Fruit fly (Drosophila melanogaster) whole organism, embryonic: ENCODE results near the gene NitFhit.

Experiments
- Atf3 ChIP-seq: fragments of 200-800 bp; sonication (Bioruptor generic); optimal IDR thresholded peaks from 3 replicates; lab custom pipeline; 2016; ENCODE audit warnings: missing biosample characterization, missing genetic modification characterization
- CG1024 ChIP-seq: fragments of 200-800 bp; sonication (Bioruptor generic); IDR thresholded peaks from 2 replicates; pipeline ENCODE4 v1.3.6; 2022; ENCODE audit warnings: missing biosample characterization, missing genetic modification characterization
- CG10431 ChIP-seq: fragments of 200-800 bp; sonication (Bioruptor generic); optimal IDR thresholded peaks from 3 replicates; lab custom pipeline; 2018; ENCODE audit warnings: missing biosample characterization, mild to moderate bottlenecking, missing genetic modification characterization
- CG10565 ChIP-seq: fragments of 200-800 bp; sonication (Bioruptor generic); optimal IDR thresholded peaks from 3 replicates; lab custom pipeline; 2016; ENCODE audit warnings: missing biosample characterization, mild to moderate bottlenecking, missing genetic modification characterization
- CG11560 ChIP-seq: fragments of 200-800 bp; sonication (Bioruptor generic); IDR thresholded peaks from 3 replicates; pipeline ENCODE4 v1.3.6; 2022; ENCODE audit warnings: missing biosample characterization, missing genetic modification characterization
- CG12236 ChIP-seq: fragments of 200-800 bp; sonication (Bioruptor generic); optimal IDR thresholded peaks from 2 replicates; lab custom pipeline; 2016; ENCODE audit warnings: missing biosample characterization, missing genetic modification characterization
- CG12659 ChIP-seq: fragments of 200-800 bp; sonication (Bioruptor generic); optimal IDR thresholded peaks from 3 replicates; lab custom pipeline; 2017; ENCODE audit warnings: mild to moderate bottlenecking, missing biosample characterization, missing genetic modification reagents, missing genetic modification characterization
- CG13424 ChIP-seq: fragments of 200-800 bp; sonication (Bioruptor generic); optimal IDR thresholded peaks from 2 replicates; lab custom pipeline; 2019; ENCODE audit warnings: missing biosample characterization, mild to moderate bottlenecking, missing genetic modification characterization, moderate library complexity
- CG15514 ChIP-seq: fragments of 200-800 bp; sonication (Bioruptor generic); optimal IDR thresholded peaks from 3 replicates; lab custom pipeline; 2017; ENCODE audit warnings: missing biosample characterization, missing genetic modification characterization, mild to moderate bottlenecking, moderate library complexity, missing genetic modification reagents
- CG2199 ChIP-seq: fragments of 200-800 bp; sonication (Bioruptor generic); IDR thresholded peaks from 3 replicates; pipeline ENCODE4 v1.3.6; 2022; ENCODE audit warnings: missing biosample characterization, missing genetic modification characterization
- CG2875 ChIP-seq: fragments of 200-800 bp; sonication (Bioruptor generic); optimal IDR thresholded peaks from 2 replicates; lab custom pipeline; 2017; ENCODE audit warnings: missing biosample characterization, mild to moderate bottlenecking, missing genetic modification characterization, missing genetic modification reagents
- CG4820 ChIP-seq: fragments of 200-800 bp; sonication (Bioruptor generic); optimal IDR thresholded peaks from 3 replicates; lab custom pipeline; 2016; ENCODE audit warnings: missing biosample characterization, missing genetic modification characterization
- CG6272 ChIP-seq: fragments of 200-800 bp; sonication (Bioruptor generic); IDR thresholded peaks from 2 replicates; pipeline ENCODE4 v1.3.6; 2022; ENCODE audit warnings: missing biosample characterization, missing genetic modification characterization
- CG7987 ChIP-seq: fragments of 200-800 bp; sonication (Bioruptor generic); optimal IDR thresholded peaks from 2 replicates; lab custom pipeline; 2018; ENCODE audit warnings: missing biosample characterization, mild to moderate bottlenecking, missing genetic modification characterization, moderate library complexity
- CG8478 ChIP-seq: fragments of >200 bp; optimal IDR thresholded peaks from 2 replicates; lab custom pipeline; 2018
- CG8765 ChIP-seq: fragments of 200-800 bp; sonication (Bioruptor generic); IDR thresholded peaks from 2 replicates; pipeline ENCODE4 v1.3.6; 2022; ENCODE audit warnings: missing biosample characterization, missing genetic modification characterization
- CG9797 ChIP-seq: fragments of 200-800 bp; sonication (Bioruptor generic); optimal IDR thresholded peaks from 3 replicates; lab custom pipeline; 2018; ENCODE audit warnings: missing biosample characterization, mild to moderate bottlenecking, missing genetic modification characterization
- CHES-1-like ChIP-seq: fragments of 200-800 bp; sonication (Bioruptor generic); optimal IDR thresholded peaks from 2 replicates; lab custom pipeline; 2016; ENCODE audit warnings: missing biosample characterization, missing genetic modification characterization
- Dbx ChIP-seq: fragments of 200-800 bp; sonication (Bioruptor generic); IDR thresholded peaks from 3 replicates; pipeline ENCODE4 v1.3.6; 2022; ENCODE audit warnings: missing biosample characterization, missing genetic modification characterization
- Dp ChIP-seq: fragments of 200-800 bp; sonication (Bioruptor generic); optimal IDR thresholded peaks from 2 replicates; lab custom pipeline; 2018; ENCODE audit warnings: missing biosample characterization, mild to moderate bottlenecking, missing genetic modification characterization, moderate library complexity
- HmgZ ChIP-seq: fragments of 200-800 bp; sonication (Bioruptor generic); optimal IDR thresholded peaks from 2 replicates; lab custom pipeline; 2018; ENCODE audit warnings: missing biosample characterization, mild to moderate bottlenecking, missing genetic modification characterization
- MTF-1 ChIP-seq: fragments of 200-800 bp; sonication (Bioruptor generic); optimal IDR thresholded peaks from 2 replicates; lab custom pipeline; 2018; ENCODE audit warnings: missing biosample characterization, mild to moderate bottlenecking, missing genetic modification characterization, borderline replicate concordance
- Nf-YA ChIP-seq: fragments of 200-800 bp; sonication (Bioruptor generic); IDR thresholded peaks from 2 replicates; pipeline ENCODE4 v1.3.6; 2022; ENCODE audit warnings: missing biosample characterization, missing genetic modification characterization
- abd-A ChIP-seq: fragments of 200-800 bp; sonication (Bioruptor generic); optimal IDR thresholded peaks from 3 replicates; lab custom pipeline; 2019; ENCODE audit warnings: missing biosample characterization, mild to moderate bottlenecking, missing genetic modification characterization, moderate library complexity
- dm ChIP-seq: fragments of 200-800 bp; sonication (Bioruptor generic); optimal IDR thresholded peaks from 3 replicates; lab custom pipeline; 2016; ENCODE audit warnings: missing biosample characterization, missing genetic modification characterization
- eve ChIP-seq, 2 experiments: fragments of >200 bp; optimal IDR thresholded peaks; 2 replicates each; lab custom pipeline; 2017; ENCODE audit warnings: missing biosample characterization in 2 of 2, missing genetic modification characterization in 2 of 2
- ewg ChIP-seq: fragments of 200-800 bp; sonication (Bioruptor generic); optimal IDR thresholded peaks from 3 replicates; lab custom pipeline; 2017; ENCODE audit warnings: mild to moderate bottlenecking, missing biosample characterization, missing genetic modification reagents, missing genetic modification characterization
- fd96Cb ChIP-seq: fragments of 200-800 bp; sonication (Bioruptor generic); optimal IDR thresholded peaks from 2 replicates; lab custom pipeline; 2018; ENCODE audit warnings: missing biosample characterization, mild to moderate bottlenecking, missing genetic modification characterization, moderate library complexity
- hkb ChIP-seq, 2 experiments: fragments of 200-800 bp in 1 of 2; fragments of >200 bp in 1 of 2; sonication (Bioruptor generic) in 1 of 2; IDR thresholded peaks in 1 of 2; optimal IDR thresholded peaks in 1 of 2; 2 replicates each; pipeline versions ENCODE4 v1.3.6 to Lab custom; 2017 to 2022; ENCODE audit warnings: missing biosample characterization in 1 of 2, missing genetic modification characterization in 1 of 2
- inv ChIP-seq: fragments of 200-800 bp; sonication (Bioruptor generic); IDR thresholded peaks from 2 replicates; pipeline ENCODE4 v1.3.6; 2022; ENCODE audit warnings: missing biosample characterization, missing genetic modification characterization; ENCODE audit not compliant: partially characterized antibody
- kah ChIP-seq: fragments of 200-800 bp; sonication (Bioruptor generic); optimal IDR thresholded peaks from 2 replicates; lab custom pipeline; 2018; ENCODE audit warnings: missing biosample characterization, mild to moderate bottlenecking, missing genetic modification characterization
- mam ChIP-seq: fragments of 200-800 bp; sonication (Bioruptor generic); optimal IDR thresholded peaks from 3 replicates; lab custom pipeline; 2016; ENCODE audit warnings: missing biosample characterization, missing genetic modification characterization
- nerfin-2 ChIP-seq: fragments of 200-800 bp; sonication (Bioruptor generic); IDR thresholded peaks from 2 replicates; pipeline ENCODE4 v1.3.6; 2022; ENCODE audit warnings: missing biosample characterization, missing genetic modification characterization; ENCODE audit not compliant: partially characterized antibody
- row ChIP-seq: fragments of 200-800 bp; sonication (Bioruptor generic); IDR thresholded peaks from 3 replicates; pipeline ENCODE4 v1.3.6; 2022; ENCODE audit warnings: missing biosample characterization, missing genetic modification characterization
- seq ChIP-seq: fragments of 200-800 bp; sonication (Bioruptor generic); IDR thresholded peaks from 2 replicates; pipeline ENCODE4 v1.3.6; 2022; ENCODE audit warnings: missing biosample characterization, missing genetic modification characterization
- sim ChIP-seq: fragments of 200-800 bp; sonication (Bioruptor generic); IDR thresholded peaks from 2 replicates; pipeline ENCODE4 v1.3.6; 2022; ENCODE audit warnings: missing biosample characterization, missing genetic modification characterization
- stc ChIP-seq: fragments of 200-800 bp; sonication (Bioruptor generic); IDR thresholded peaks from 2 replicates; pipeline ENCODE4 v1.3.6; 2022; ENCODE audit warnings: missing biosample characterization, missing genetic modification characterization
- ttk ChIP-seq: fragments of 200-800 bp; sonication (Bioruptor generic); IDR thresholded peaks from 2 replicates; pipeline ENCODE4 v2.1.2; 2022; ENCODE audit warnings: missing biosample characterization, missing genetic modification characterization
- tx ChIP-seq: fragments of 200-800 bp; sonication (Bioruptor generic); optimal IDR thresholded peaks from 2 replicates; lab custom pipeline; 2016; ENCODE audit warnings: missing biosample characterization, missing genetic modification characterization
- zfh1 ChIP-seq: fragments of 200-800 bp; sonication (Bioruptor generic); IDR thresholded peaks from 3 replicates; pipeline ENCODE4 v1.3.6; 2022; ENCODE audit warnings: missing biosample characterization, missing genetic modification characterization

The NitFhit gene

dm6 chr3L:199050-199745 lies 4.3 kb upstream of the NitFhit start (continued):
- peak; percentile 27; the same call in 1 of the 2 replicates for TF ChIP-seq nerfin-2 (GFP tag; lab: Robert Waterston, UW)
- TF ChIP-seq tx (GFP tag; lab: Kevin White, UChicago), result peak; percentile 5
- TF ChIP-seq Atf3 (GFP tag; lab: Kevin White, UChicago), result peak; percentile 23
- peak; percentile 91 for TF ChIP-seq CG8478 (lab: Kevin White, UChicago)
- TF ChIP-seq dm, result peak; percentile 71
- no peak for TF ChIP-seq eve (GFP tag; optimal IDR thresholded peaks at IDR 0.05; lab: Kevin White, UChicago)
- TF ChIP-seq CG2199 (GFP tag; lab: Robert Waterston, UW), result peak; percentile 84; the same call in 1 of the 3 replicates
- peak; percentile 42; the same call in 1 of the 2 replicates for TF ChIP-seq Nf-YA (GFP tag; lab: Robert Waterston, UW)
- peak; percentile 80 for TF ChIP-seq CHES-1-like (GFP tag; lab: Kevin White, UChicago)
- TF ChIP-seq inv (GFP tag; lab: Robert Waterston, UW), result peak; percentile 41; the same call in 1 of the 2 replicates
- TF ChIP-seq zfh1, result 0 out of 3 replicates have a peak, but pooled peaks have one; percentile 13
- peak; percentile 83 for TF ChIP-seq kah (GFP tag; lab: Kevin White, UChicago)
- peak; percentile 24; the same call in 2 of the 3 replicates for TF ChIP-seq row (GFP tag; lab: Robert Waterston, UW)
- no peak for TF ChIP-seq abd-A (tag; lab: Kevin White, UChicago)
- peak; percentile 42; the same call in 1 of the 3 replicates for TF ChIP-seq Dbx (GFP tag; lab: Robert Waterston, UW)
- no peak for TF ChIP-seq hkb (optimal IDR thresholded peaks at IDR 0.05; lab: Kevin White, UChicago)
- TF ChIP-seq hkb (GFP tag; IDR thresholded peaks at IDR 0.05; lab: Robert Waterston, UW), result 0 out of 2 replicates have a peak, but pooled peaks have one; percentile 33
- TF ChIP-seq CG11560, result peak; percentile 5; the same call in 2 of the 3 replicates
- TF ChIP-seq MTF-1 (GFP tag; lab: Kevin White, UChicago), result peak; percentile 17
- TF ChIP-seq CG10565 (GFP tag; lab: Kevin White, UChicago), result no peak
- TF ChIP-seq CG1024 (GFP tag; lab: Robert Waterston, UW), result peak; percentile 46; the same call in 1 of the 2 replicates
- peak; percentile 25 for TF ChIP-seq CG15514 (GFP tag; lab: Kevin White, UChicago)
- TF ChIP-seq CG8765, result 0 out of 2 replicates have a peak, but pooled peaks have one; percentile 18
- peak; percentile 39 for TF ChIP-seq CG13424 (tag; lab: Kevin White, UChicago)
- no peak for TF ChIP-seq stc (GFP tag; lab: Robert Waterston, UW)
- TF ChIP-seq CG9797, result peak; percentile 13
- TF ChIP-seq CG6272 (GFP tag; lab: Robert Waterston, UW), result peak; percentile 62
- no peak for TF ChIP-seq CG12236 (GFP tag; lab: Kevin White, UChicago)
- TF ChIP-seq CG7987 (GFP tag; lab: Kevin White, UChicago), result peak; percentile 13
- peak; percentile 93 for TF ChIP-seq CG12659 (GFP tag; lab: Kevin White, UChicago)
- peak; percentile 24 for TF ChIP-seq mam (GFP tag; lab: Kevin White, UChicago)
- TF ChIP-seq seq (GFP tag; lab: Robert Waterston, UW), result 0 out of 2 replicates have a peak, but pooled peaks have one; percentile 32
- TF ChIP-seq ttk (GFP tag; lab: Robert Waterston, UW), result peak; percentile 91
- peak; percentile 18 for TF ChIP-seq CG2875
- TF ChIP-seq CG10431, result peak; percentile 42
- TF ChIP-seq Dp (GFP tag; lab: Kevin White, UChicago), result peak; percentile 27
- peak; percentile 63 for TF ChIP-seq ewg
- no peak for TF ChIP-seq sim (GFP tag; lab: Robert Waterston, UW)
- no peak for TF ChIP-seq fd96Cb
- TF ChIP-seq HmgZ (tag; lab: Kevin White, UChicago), result peak; percentile 83
- TF ChIP-seq CG4820 (GFP tag; lab: Kevin White, UChicago), result peak; percentile 7
